Fruit fly (Drosophila melanogaster) whole organism, embryonic: ENCODE results near the gene Chpf.

Source experiments
- Blimp-1 ChIP-seq: fragments of 200-800 bp; sonication (Bioruptor generic); optimal IDR thresholded peaks from 3 replicates; lab custom pipeline; 2018; ENCODE audit warnings: missing biosample characterization, missing genetic modification characterization, mild to moderate bottlenecking, moderate library complexity, missing genetic modification reagents
- Bteb2 ChIP-seq: fragments of 200-800 bp; sonication (Bioruptor generic); optimal IDR thresholded peaks from 2 replicates; lab custom pipeline; 2016; ENCODE audit warnings: missing biosample characterization, missing genetic modification characterization
- CG10267 ChIP-seq: fragments of 200-800 bp; sonication (Bioruptor generic); optimal IDR thresholded peaks from 2 replicates; lab custom pipeline; 2018; ENCODE audit warnings: missing biosample characterization, mild to moderate bottlenecking, missing genetic modification characterization, moderate library complexity
- CG10366 ChIP-seq: fragments of 200-800 bp; sonication (Bioruptor generic); IDR thresholded peaks from 2 replicates; pipeline ENCODE4 v1.3.6; 2022; ENCODE audit warnings: missing biosample characterization, missing genetic modification characterization
- CG10431 ChIP-seq: fragments of 200-800 bp; sonication (Bioruptor generic); optimal IDR thresholded peaks from 3 replicates; lab custom pipeline; 2018; ENCODE audit warnings: missing biosample characterization, mild to moderate bottlenecking, missing genetic modification characterization
- CG12236 ChIP-seq: fragments of 200-800 bp; sonication (Bioruptor generic); optimal IDR thresholded peaks from 2 replicates; lab custom pipeline; 2016; ENCODE audit warnings: missing biosample characterization, missing genetic modification characterization
- CG12299 ChIP-seq: fragments of 200-800 bp; sonication (Bioruptor generic); optimal IDR thresholded peaks from 2 replicates; lab custom pipeline; 2018; ENCODE audit warnings: missing biosample characterization, mild to moderate bottlenecking, missing genetic modification characterization
- CG12942 ChIP-seq: fragments of 200-800 bp; sonication (Bioruptor generic); optimal IDR thresholded peaks from 3 replicates; lab custom pipeline; 2016; ENCODE audit warnings: missing biosample characterization, missing genetic modification characterization
- CG14441 ChIP-seq: fragments of 200-800 bp; sonication (Bioruptor generic); IDR thresholded peaks from 2 replicates; pipeline ENCODE4 v1.3.6; 2022; ENCODE audit warnings: missing biosample characterization, missing genetic modification characterization
- CG14860 ChIP-seq: fragments of 200-800 bp; sonication (Bioruptor generic); IDR thresholded peaks from 3 replicates; pipeline ENCODE4 v1.3.6; 2022; ENCODE audit warnings: missing biosample characterization, missing genetic modification characterization; ENCODE audit not compliant: partially characterized antibody
- CG15514 ChIP-seq: fragments of 200-800 bp; sonication (Bioruptor generic); optimal IDR thresholded peaks from 3 replicates; lab custom pipeline; 2017; ENCODE audit warnings: missing biosample characterization, missing genetic modification characterization, mild to moderate bottlenecking, moderate library complexity, missing genetic modification reagents
- CG16815 ChIP-seq: fragments of 200-800 bp; sonication (Bioruptor generic); optimal IDR thresholded peaks from 3 replicates; lab custom pipeline; 2017; ENCODE audit warnings: missing biosample characterization, mild to moderate bottlenecking, missing genetic modification characterization
- CG17568 ChIP-seq: fragments of 200-800 bp; sonication (Bioruptor generic); optimal IDR thresholded peaks from 2 replicates; lab custom pipeline; 2018; ENCODE audit warnings: missing biosample characterization, mild to moderate bottlenecking, missing genetic modification characterization, moderate library complexity
- CG18262 ChIP-seq: fragments of 200-800 bp; optimal IDR thresholded peaks from 3 replicates; lab custom pipeline; 2019; ENCODE audit warnings: missing biosample characterization, mild to moderate bottlenecking, missing genetic modification characterization, moderate library complexity
- CG18764 ChIP-seq: fragments of 200-800 bp; sonication (Bioruptor generic); optimal IDR thresholded peaks from 3 replicates; lab custom pipeline; 2016; ENCODE audit warnings: missing biosample characterization, missing genetic modification characterization
- CG2129 ChIP-seq: fragments of 200-800 bp; sonication (Bioruptor generic); IDR thresholded peaks from 2 replicates; pipeline ENCODE4 v1.3.6; 2022; ENCODE audit warnings: missing biosample characterization, missing genetic modification characterization; ENCODE audit not compliant: partially characterized antibody
- CG31224 ChIP-seq: fragments of 200-800 bp; sonication (Bioruptor generic); IDR thresholded peaks from 2 replicates; pipeline ENCODE4 v1.3.6; 2022; ENCODE audit warnings: missing biosample characterization, missing genetic modification characterization
- CG34376 ChIP-seq: fragments of 200-800 bp; sonication (Bioruptor generic); optimal IDR thresholded peaks from 2 replicates; lab custom pipeline; 2018; ENCODE audit warnings: missing biosample characterization, mild to moderate bottlenecking, missing genetic modification characterization
- CG5953 ChIP-seq: fragments of 200-800 bp; sonication (Bioruptor generic); IDR thresholded peaks from 2 replicates; pipeline ENCODE4 v1.3.6; 2022; ENCODE audit warnings: missing biosample characterization, missing genetic modification characterization
- CG6791 ChIP-seq: fragments of 200-800 bp; sonication (Bioruptor generic); IDR thresholded peaks from 3 replicates; pipeline ENCODE4 v1.3.6; 2022; ENCODE audit warnings: missing biosample characterization, missing genetic modification characterization; ENCODE audit not compliant: partially characterized antibody
- CG7271 ChIP-seq: fragments of 200-800 bp; sonication (Bioruptor generic); optimal IDR thresholded peaks from 2 replicates; lab custom pipeline; 2018; ENCODE audit warnings: missing biosample characterization, mild to moderate bottlenecking, missing genetic modification characterization, moderate library complexity
- CG7357 ChIP-seq: fragments of 200-800 bp; sonication (Bioruptor generic); IDR thresholded peaks from 3 replicates; pipeline ENCODE4 v1.3.6; 2022; ENCODE audit warnings: missing biosample characterization, missing genetic modification characterization
- CG8765 ChIP-seq: fragments of 200-800 bp; sonication (Bioruptor generic); IDR thresholded peaks from 2 replicates; pipeline ENCODE4 v1.3.6; 2022; ENCODE audit warnings: missing biosample characterization, missing genetic modification characterization
- CG9817 ChIP-seq: fragments of 200-800 bp; sonication (Bioruptor generic); optimal IDR thresholded peaks from 2 replicates; lab custom pipeline; 2018; ENCODE audit warnings: missing biosample characterization, mild to moderate bottlenecking, missing genetic modification characterization, moderate library complexity
- Camta ChIP-seq: fragments of 200-800 bp; sonication (Bioruptor generic); optimal IDR thresholded peaks from 2 replicates; lab custom pipeline; 2016; ENCODE audit warnings: missing biosample characterization, missing genetic modification characterization
- CkIIα-i1 ChIP-seq: fragments of 200-800 bp; sonication (Bioruptor generic); IDR thresholded peaks from 2 replicates; pipeline ENCODE4 v1.3.6; 2022; ENCODE audit warnings: missing biosample characterization, missing genetic modification characterization
- CrebB ChIP-seq: fragments of 200-800 bp; sonication (Bioruptor generic); optimal IDR thresholded peaks from 3 replicates; lab custom pipeline; 2018; ENCODE audit warnings: missing biosample characterization, mild to moderate bottlenecking, missing genetic modification characterization
- Dbx ChIP-seq: fragments of 200-800 bp; sonication (Bioruptor generic); IDR thresholded peaks from 3 replicates; pipeline ENCODE4 v1.3.6; 2022; ENCODE audit warnings: missing biosample characterization, missing genetic modification characterization
- Dip2 ChIP-seq: fragments of 200-800 bp; sonication (Bioruptor generic); IDR thresholded peaks from 2 replicates; pipeline ENCODE4 v1.3.6; 2022; ENCODE audit warnings: missing biosample characterization, missing genetic modification characterization
- Doc3 ChIP-seq: fragments of 200-800 bp; sonication (Bioruptor generic); IDR thresholded peaks from 3 replicates; pipeline ENCODE4 v1.3.6; 2022; ENCODE audit warnings: missing biosample characterization, missing genetic modification characterization; ENCODE audit not compliant: partially characterized antibody
- Drgx ChIP-seq: fragments of 200-800 bp; sonication (Bioruptor generic); IDR thresholded peaks from 2 replicates; pipeline ENCODE4 v1.3.6; 2022; ENCODE audit warnings: missing biosample characterization, missing genetic modification characterization
- E2f2 ChIP-seq: fragments of 200-800 bp; sonication (Bioruptor generic); IDR thresholded peaks from 2 replicates; pipeline ENCODE4 v1.3.6; 2022; ENCODE audit warnings: missing biosample characterization, missing genetic modification characterization
- Ets97D ChIP-seq: fragments of 200-800 bp; sonication (Bioruptor generic); optimal IDR thresholded peaks from 3 replicates; lab custom pipeline; 2016; ENCODE audit warnings: missing biosample characterization, missing genetic modification characterization
- Hmr ChIP-seq: fragments of 200-800 bp; sonication (Bioruptor generic); optimal IDR thresholded peaks from 3 replicates; lab custom pipeline; 2017; ENCODE audit warnings: mild to moderate bottlenecking, missing biosample characterization, missing genetic modification reagents, missing genetic modification characterization
- Hr51 ChIP-seq, 2 experiments: fragments of 200-800 bp; sonication (Bioruptor generic); optimal IDR thresholded peaks; 2 replicates in 1 of 2; 3 replicates in 1 of 2; lab custom pipeline; 2016 to 2018; ENCODE audit warnings: missing biosample characterization in 2 of 2, missing genetic modification characterization in 2 of 2, mild to moderate bottlenecking in 1 of 2, moderate library complexity in 1 of 2
- MBD-R2 ChIP-seq: fragments of 200-800 bp; sonication (Bioruptor generic); IDR thresholded peaks from 2 replicates; pipeline ENCODE4 v1.3.6; 2022; ENCODE audit warnings: missing biosample characterization, missing genetic modification characterization
- Optix ChIP-seq: fragments of 200-800 bp; sonication (Bioruptor generic); IDR thresholded peaks from 3 replicates; pipeline ENCODE4 v1.3.6; 2022; ENCODE audit warnings: missing biosample characterization, missing genetic modification characterization
- Sox102F ChIP-seq: fragments of 200-800 bp; sonication (Bioruptor generic); optimal IDR thresholded peaks from 2 replicates; lab custom pipeline; 2018; ENCODE audit warnings: missing biosample characterization, mild to moderate bottlenecking, missing genetic modification characterization, moderate library complexity
- cato ChIP-seq: fragments of 200-800 bp; sonication (Bioruptor generic); optimal IDR thresholded peaks from 2 replicates; lab custom pipeline; 2016; ENCODE audit warnings: missing biosample characterization, missing genetic modification characterization, borderline replicate concordance
- cg ChIP-seq: fragments of 200-800 bp; sonication (Bioruptor generic); optimal IDR thresholded peaks from 3 replicates; lab custom pipeline; 2019; ENCODE audit warnings: missing biosample characterization, mild to moderate bottlenecking, missing genetic modification characterization, moderate library complexity
- chm ChIP-seq: fragments of 200-800 bp; sonication (Bioruptor generic); IDR thresholded peaks from 2 replicates; pipeline ENCODE4 v1.3.6; 2022; ENCODE audit warnings: missing biosample characterization, missing genetic modification characterization
- grau ChIP-seq: fragments of 200-800 bp; optimal IDR thresholded peaks from 3 replicates; lab custom pipeline; 2019; ENCODE audit warnings: missing biosample characterization, mild to moderate bottlenecking, missing genetic modification characterization, moderate library complexity
- jigr1 ChIP-seq: fragments of 200-800 bp; sonication (Bioruptor generic); IDR thresholded peaks from 3 replicates; pipeline ENCODE4 v1.3.6; 2022; ENCODE audit warnings: missing biosample characterization, missing genetic modification characterization
- kni ChIP-seq: fragments of 200-800 bp; sonication (Bioruptor generic); optimal IDR thresholded peaks from 3 replicates; lab custom pipeline; 2017; ENCODE audit warnings: mild to moderate bottlenecking, missing biosample characterization, missing genetic modification reagents, missing genetic modification characterization
- luna ChIP-seq: fragments of 200-800 bp; sonication (Bioruptor generic); optimal IDR thresholded peaks from 2 replicates; lab custom pipeline; 2016; ENCODE audit warnings: missing biosample characterization, missing genetic modification characterization
- nmo ChIP-seq: fragments of 200-800 bp; sonication (Bioruptor generic); optimal IDR thresholded peaks from 2 replicates; lab custom pipeline; 2018; ENCODE audit warnings: missing biosample characterization, mild to moderate bottlenecking, missing genetic modification characterization, moderate library complexity
- otp ChIP-seq: fragments of 200-800 bp; sonication (Bioruptor generic); IDR thresholded peaks from 3 replicates; pipeline ENCODE4, ENCODE4 v1.3.6; 2022; ENCODE audit warnings: missing biosample characterization, missing genetic modification characterization
- slbo ChIP-seq: fragments of 200-800 bp; sonication (Bioruptor generic); IDR thresholded peaks from 2 replicates; pipeline ENCODE4 v1.3.6; 2022; ENCODE audit warnings: missing biosample characterization, missing genetic modification characterization
- ssp ChIP-seq: fragments of 200-800 bp; sonication (Bioruptor generic); IDR thresholded peaks from 2 replicates; pipeline ENCODE4 v1.3.6; 2022; ENCODE audit warnings: missing biosample characterization, missing genetic modification characterization
- wek ChIP-seq: fragments of 200-800 bp; sonication (Bioruptor generic); optimal IDR thresholded peaks from 3 replicates; lab custom pipeline; 2018; ENCODE audit warnings: missing biosample characterization, mild to moderate bottlenecking, missing genetic modification characterization, moderate library complexity
- yki ChIP-seq: fragments of >200 bp; optimal IDR thresholded peaks from 3 replicates; lab custom pipeline; 2018

Gene Chpf

DNA sequence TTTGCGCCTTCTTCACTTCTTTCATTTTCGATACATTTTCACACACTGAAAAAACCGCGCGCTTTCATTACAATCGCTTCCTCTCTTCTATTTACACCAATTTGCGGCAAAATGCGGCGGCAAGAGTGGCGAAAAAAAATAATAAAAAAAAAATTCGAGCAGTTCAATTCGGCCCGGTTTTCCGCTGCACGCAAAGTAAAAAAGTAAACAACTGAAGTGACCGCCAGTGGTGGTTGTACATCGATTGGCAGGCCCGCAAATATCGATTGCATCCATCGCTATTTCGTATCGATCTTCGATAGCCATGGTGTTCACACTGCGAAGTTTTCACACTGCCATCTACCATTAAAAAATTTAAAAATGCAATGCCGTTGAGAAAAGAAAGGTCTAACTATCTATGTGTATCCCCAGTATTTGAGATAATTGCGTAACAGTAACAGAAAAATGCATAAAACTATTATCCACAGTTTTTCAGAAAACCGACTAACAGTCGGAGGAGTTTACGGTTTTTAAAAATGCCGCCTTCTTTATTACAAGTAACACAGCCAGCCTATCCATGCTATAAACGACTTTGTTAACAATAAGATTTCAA, at the start of gene Chpf (continued):
- TF ChIP-seq CG12942 (GFP tag; lab: Kevin White, UChicago): no peak
- 0 out of 3 replicates have a peak, but pooled peaks have one; percentile 29 for TF ChIP-seq Dbx (GFP tag; lab: Robert Waterston, UW)
- TF ChIP-seq CG15514 (GFP tag; lab: Kevin White, UChicago): peak; percentile 25
- TF ChIP-seq cato (GFP tag; lab: Kevin White, UChicago): no peak
- peak; percentile 30 for TF ChIP-seq Drgx (GFP tag; lab: Robert Waterston, UW)
- no peak for TF ChIP-seq wek (GFP tag; lab: Kevin White, UChicago)
- TF ChIP-seq CG6791 (GFP tag; lab: Robert Waterston, UW): peak; percentile 92
- no peak for TF ChIP-seq CG2129
- no peak for TF ChIP-seq CkIIα-i1 (GFP tag; lab: Robert Waterston, UW)
- TF ChIP-seq yki (lab: Kevin White, UChicago): no peak
- no peak for TF ChIP-seq otp (GFP tag; lab: Robert Waterston, UW)
- no peak for TF ChIP-seq CG9817
- no peak for TF ChIP-seq Hmr (GFP tag; lab: Kevin White, UChicago)
- no peak for TF ChIP-seq jigr1 (GFP tag; lab: Robert Waterston, UW)
- TF ChIP-seq CrebB (tag; lab: Kevin White, UChicago): no peak
- no peak for TF ChIP-seq CG18764
- TF ChIP-seq Optix (GFP tag; lab: Robert Waterston, UW): no peak
- no peak for TF ChIP-seq Camta (GFP tag; lab: Kevin White, UChicago)
- no peak for TF ChIP-seq CG10431
- no peak for TF ChIP-seq chm (GFP tag; lab: Robert Waterston, UW)
- TF ChIP-seq MBD-R2 (GFP tag; lab: Robert Waterston, UW): no peak
- TF ChIP-seq cg: no peak
- no peak for TF ChIP-seq CG12299 (tag; lab: Kevin White, UChicago)
- TF ChIP-seq Doc3 (GFP tag; lab: Robert Waterston, UW): peak; percentile 50; the same call in 1 of the 3 replicates
- TF ChIP-seq ssp (GFP tag; lab: Robert Waterston, UW): peak; percentile 83
- TF ChIP-seq CG10267: no peak
- peak; percentile 81 for TF ChIP-seq E2f2
- no peak for TF ChIP-seq nmo (GFP tag; lab: Kevin White, UChicago)
- no peak for TF ChIP-seq Sox102F (GFP tag; lab: Kevin White, UChicago)
- TF ChIP-seq Ets97D (GFP tag; lab: Kevin White, UChicago): peak; percentile 36
- no peak for TF ChIP-seq Hr51 (GFP tag; optimal IDR thresholded peaks at IDR 0.05; lab: Kevin White, UChicago)
- peak; percentile 97 for TF ChIP-seq CG7357 (GFP tag; lab: Robert Waterston, UW)
- peak; percentile 50; the same call in 1 of the 2 replicates for TF ChIP-seq slbo (GFP tag; lab: Robert Waterston, UW)
- TF ChIP-seq CG10366 (GFP tag; lab: Robert Waterston, UW): no peak
- TF ChIP-seq CG8765 (GFP tag; lab: Robert Waterston, UW): no peak
- TF ChIP-seq CG18262 (tag; lab: Kevin White, UChicago): no peak
- no peak for TF ChIP-seq CG12236 (GFP tag; lab: Kevin White, UChicago)
- no peak for TF ChIP-seq grau (tag; lab: Kevin White, UChicago)
- TF ChIP-seq CG14860: peak; percentile 78
- TF ChIP-seq Dip2 (GFP tag; lab: Robert Waterston, UW): no peak
- no peak for TF ChIP-seq kni (GFP tag; lab: Kevin White, UChicago)
- TF ChIP-seq CG17568 (GFP tag; lab: Kevin White, UChicago): no peak
- no peak for TF ChIP-seq CG14441
- TF ChIP-seq CG5953 (GFP tag; lab: Robert Waterston, UW): no peak
- no peak for TF ChIP-seq CG34376 (GFP tag; lab: Kevin White, UChicago)
- TF ChIP-seq CG7271 (tag; lab: Kevin White, UChicago): no peak
- no peak for TF ChIP-seq luna
- TF ChIP-seq Blimp-1 (GFP tag; lab: Kevin White, UChicago): no peak
- TF ChIP-seq Bteb2 (GFP tag; lab: Kevin White, UChicago): no peak
- TF ChIP-seq CG31224 (GFP tag; lab: Robert Waterston, UW): no peak
- no peak for TF ChIP-seq CG16815 (GFP tag; lab: Kevin White, UChicago)
